Worm (Caenorhabditis elegans) whole organism, L4/young adult: ENCODE data around the gene zyg-12.
"Not testable (repeated sequence)": the region's sequence is repeated elsewhere in the genome, so short reads cannot be mapped to it uniquely, and the experiment has no call there.

Experiments used
- W03F9.2 ChIP-seq: fragments of 150-350 bp; optimal IDR thresholded peaks from 2 replicates; lab custom pipeline; 2014; ENCODE audit warnings: missing biosample characterization, missing genetic modification characterization
- dao-5 ChIP-seq: sonication (generic microtip); optimal IDR thresholded peaks from 2 replicates; lab custom pipeline; 2016; ENCODE audit warnings: missing genotype, missing genetic modification characterization, moderate library complexity, missing compliant biosample characterization
- him-1 ChIP-seq: sonication (generic microtip); optimal IDR thresholded peaks from 2 replicates; lab custom pipeline; 2016; ENCODE audit warnings: missing genotype, missing genetic modification reagents, missing genetic modification characterization, missing compliant biosample characterization

Gene zyg-12

DNA sequence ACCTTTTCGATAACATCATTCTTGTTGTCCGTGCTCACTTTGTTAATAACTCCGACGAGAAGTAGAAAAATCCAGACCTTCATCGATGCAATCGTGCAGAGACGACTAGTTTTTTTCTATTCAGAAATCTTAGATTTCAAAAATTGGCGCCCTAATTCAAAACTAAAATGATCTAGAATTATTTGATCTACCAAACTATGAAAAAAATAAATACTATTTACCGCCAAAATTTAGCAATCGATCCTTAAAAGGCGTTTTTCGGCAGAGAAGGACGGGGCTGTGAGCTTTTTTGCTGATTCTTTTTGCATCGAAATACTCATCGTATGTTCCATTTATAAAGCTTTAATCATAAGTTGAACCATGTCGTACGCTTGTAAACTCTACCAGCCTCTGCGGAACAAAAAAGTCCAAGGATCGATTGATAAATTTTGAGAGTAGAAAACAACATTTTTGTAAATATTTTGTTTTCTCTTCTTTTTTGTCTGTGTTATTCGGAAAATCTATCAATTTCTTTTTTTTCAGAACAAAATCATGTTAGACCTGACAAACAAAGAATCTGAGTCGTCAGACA, at the start of gene zyg-12, which contains the start of gene try-1:
zyg-12 (plus strand) TSS at position 521 of the 571 bp plus-strand sequence.
try-1 (minus strand) TSS at position 148 of the 571 bp plus-strand sequence.
- TF ChIP-seq W03F9.2: no peak
- TF ChIP-seq him-1: no peak
- no peak for TF ChIP-seq dao-5 (tag; lab: Kevin White, UChicago)

DNA sequence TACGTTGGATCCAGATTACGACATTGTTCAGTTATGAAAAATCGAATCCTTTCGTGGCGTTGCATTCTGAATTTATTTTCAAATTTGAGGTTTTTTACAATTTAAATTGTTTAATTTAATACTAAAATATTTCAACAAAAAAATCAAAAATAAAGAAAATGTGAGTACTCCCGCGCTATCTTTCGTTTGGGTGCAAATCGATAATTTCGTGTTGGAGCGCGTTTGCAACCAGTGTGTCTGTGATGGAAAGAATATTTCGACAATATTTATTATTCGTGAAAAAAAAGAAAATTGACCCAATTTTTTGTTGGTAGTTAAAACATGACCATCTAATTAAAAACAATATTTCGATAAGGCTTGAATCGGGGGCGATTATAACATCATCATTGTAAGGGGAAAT, 47.7 kb upstream of the zyg-12 start, which contains the start of gene R05F9.9:
R05F9.9 (minus strand) TSS at position 66 of the 400 bp plus-strand sequence.
- TF ChIP-seq him-1: no peak
- TF ChIP-seq dao-5 (tag; lab: Kevin White, UChicago): no peak
- no peak for TF ChIP-seq W03F9.2

DNA sequence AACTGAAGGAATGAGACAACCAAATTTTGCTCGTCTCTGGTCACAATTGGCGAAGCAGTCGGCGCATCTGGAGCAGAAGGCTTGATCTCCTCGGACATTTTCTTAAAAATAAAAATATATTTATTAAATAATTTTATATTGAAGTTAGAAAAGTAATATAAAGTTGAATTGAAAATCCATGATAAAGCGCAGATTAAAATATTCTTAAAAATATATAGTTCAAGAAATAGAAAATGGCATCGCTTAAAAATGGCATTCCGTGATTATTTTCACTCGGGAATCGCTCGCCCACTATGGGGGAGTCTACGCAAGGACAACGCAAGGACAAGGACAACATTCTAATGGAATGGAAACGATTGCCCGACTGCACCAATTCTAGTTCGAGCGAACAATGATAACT, 46.0 kb upstream of the zyg-12 start, which contains the start of gene sgt-1:
sgt-1 (minus strand) TSS at position 101 of the 400 bp plus-strand sequence.
- not testable (repeated sequence) for TF ChIP-seq dao-5 (tag; lab: Kevin White, UChicago); him-1; W03F9.2

DNA sequence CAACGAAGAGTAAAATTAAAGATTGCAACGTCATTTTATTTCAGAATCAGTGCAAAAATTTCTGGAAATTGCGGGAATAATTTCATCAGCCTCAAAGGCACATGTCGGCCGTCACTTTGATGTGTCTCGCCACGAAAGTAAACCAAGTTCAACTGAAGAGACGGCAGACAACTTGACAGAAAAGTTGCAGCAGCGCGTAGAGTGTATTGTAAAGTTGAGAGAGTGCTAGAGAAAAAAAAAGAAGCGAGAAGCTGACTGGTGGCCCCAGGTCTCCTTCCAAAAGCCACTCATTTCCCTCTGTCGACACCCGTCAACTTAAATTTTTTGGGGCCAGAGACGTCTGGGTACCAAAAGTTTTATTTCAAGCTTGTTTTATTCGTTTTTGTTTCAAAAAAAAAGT, 45.4 kb upstream of the zyg-12 start:
- no peak for TF ChIP-seq him-1
- peak; percentile 88 for TF ChIP-seq W03F9.2
- no peak for TF ChIP-seq dao-5 (tag; lab: Kevin White, UChicago)

DNA sequence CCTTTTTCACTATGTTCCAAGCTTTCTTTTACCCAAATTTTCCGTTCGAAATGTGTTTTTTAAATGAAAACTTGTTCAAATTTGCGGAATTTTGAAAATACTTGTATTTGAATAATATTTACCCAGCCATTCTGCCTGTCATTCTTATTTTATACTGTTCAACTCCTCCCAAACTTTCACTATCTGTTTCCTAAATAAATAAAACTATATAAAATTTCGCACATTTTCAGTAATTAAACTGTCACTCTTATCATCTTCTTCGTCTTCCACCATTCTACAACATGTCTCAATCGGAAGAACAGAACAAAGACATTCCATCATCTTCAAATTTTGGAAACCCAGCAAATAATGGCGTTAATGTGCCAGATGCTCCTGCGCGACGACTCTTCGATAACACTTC, 44.9 kb upstream of the zyg-12 start, which contains the start of gene btbd-10:
btbd-10 (plus strand) TSS at position 231 of the 400 bp plus-strand sequence.
- TF ChIP-seq dao-5 (tag; lab: Kevin White, UChicago): no peak
- no peak for TF ChIP-seq W03F9.2
- no peak for TF ChIP-seq him-1

DNA sequence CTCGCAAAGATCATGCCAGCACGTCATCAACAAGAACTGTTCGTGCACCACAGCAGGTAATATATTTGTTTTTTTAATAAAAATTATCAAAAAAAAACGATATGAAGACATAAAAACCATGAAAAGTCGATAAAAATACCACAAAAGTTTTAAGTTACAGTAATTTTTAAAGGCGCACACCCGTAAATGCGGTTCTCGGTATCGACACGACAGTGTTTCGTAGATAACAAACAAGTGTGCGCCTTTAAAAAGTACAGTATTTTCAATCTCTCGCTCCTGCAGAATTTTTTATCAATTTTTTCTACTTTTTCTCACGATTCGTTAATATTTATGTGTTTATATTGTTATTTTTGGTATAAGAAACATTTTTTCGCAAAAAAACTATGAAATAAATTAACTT, 44.4 kb upstream of the zyg-12 start:
- no peak for TF ChIP-seq dao-5 (tag; lab: Kevin White, UChicago)
- TF ChIP-seq W03F9.2: no peak
- TF ChIP-seq him-1: no peak

DNA sequence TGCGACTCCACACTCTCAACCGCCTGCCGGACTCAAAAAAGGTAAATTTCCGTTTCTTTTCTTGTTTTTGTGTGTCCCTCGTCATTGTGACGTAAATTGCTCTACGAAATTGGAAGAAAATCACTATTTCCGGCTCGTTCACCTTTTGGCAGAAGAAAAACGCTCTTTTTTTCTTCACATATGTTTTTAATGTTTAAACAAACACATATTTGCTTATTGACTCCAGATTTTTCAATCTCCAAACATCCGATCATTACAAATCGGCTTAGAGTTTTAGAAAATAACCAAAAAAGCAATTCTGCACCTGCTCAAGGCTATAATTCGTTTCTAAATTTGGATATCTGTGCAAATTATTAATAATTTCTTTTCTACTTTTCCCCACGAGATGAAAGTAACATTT, 43.8 kb upstream of the zyg-12 start:
- no peak for TF ChIP-seq him-1
- TF ChIP-seq dao-5 (tag; lab: Kevin White, UChicago): no peak
- TF ChIP-seq W03F9.2: no peak

DNA sequence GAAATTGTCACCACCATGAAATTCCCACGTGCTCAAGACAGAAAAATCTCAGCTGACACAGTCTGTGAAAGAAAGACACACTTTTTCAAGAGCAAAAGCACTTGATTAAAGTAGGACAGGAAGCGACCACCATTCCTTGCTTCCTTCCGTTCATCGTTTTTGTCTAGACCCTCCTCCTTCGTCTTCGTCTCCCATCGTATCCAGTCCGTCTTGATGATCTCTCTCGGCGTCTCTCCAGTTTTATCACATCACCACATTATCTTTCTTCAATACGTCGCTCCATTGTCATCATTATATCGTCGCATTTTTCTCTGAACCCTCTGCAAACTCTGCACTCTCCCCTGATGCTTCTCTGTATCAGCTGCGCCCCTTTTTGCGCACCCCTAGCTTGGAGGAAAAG, 41.5 kb upstream of the zyg-12 start:
- TF ChIP-seq him-1 (no peak), W03F9.2 (no peak), dao-5 (tag; lab: Kevin White, UChicago) (no peak)

DNA sequence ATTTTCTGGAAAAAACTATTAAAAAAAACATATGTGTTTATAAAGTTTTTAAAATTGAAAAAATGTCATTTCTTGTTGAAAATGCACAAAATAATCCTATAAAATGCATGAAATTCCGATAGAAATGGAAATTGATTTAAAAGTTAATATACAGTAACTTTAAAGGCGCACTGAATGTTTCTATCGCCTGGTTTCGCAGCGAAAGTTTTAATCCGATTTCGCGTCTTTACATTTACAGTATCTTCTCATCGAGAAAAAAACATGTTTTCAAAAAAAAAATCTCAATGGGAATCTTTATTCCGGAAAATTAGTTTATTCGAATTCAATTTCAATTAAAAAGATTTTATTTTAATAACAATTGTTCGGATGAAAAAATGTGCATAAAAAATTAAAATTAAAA, 35.5 kb upstream of the zyg-12 start, which contains the start of gene R05F9.11:
R05F9.11 (minus strand) TSS at position 5 of the 400 bp plus-strand sequence.
- TF ChIP-seq him-1: no peak
- no peak for TF ChIP-seq dao-5 (tag; lab: Kevin White, UChicago)
- TF ChIP-seq W03F9.2: no peak

DNA sequence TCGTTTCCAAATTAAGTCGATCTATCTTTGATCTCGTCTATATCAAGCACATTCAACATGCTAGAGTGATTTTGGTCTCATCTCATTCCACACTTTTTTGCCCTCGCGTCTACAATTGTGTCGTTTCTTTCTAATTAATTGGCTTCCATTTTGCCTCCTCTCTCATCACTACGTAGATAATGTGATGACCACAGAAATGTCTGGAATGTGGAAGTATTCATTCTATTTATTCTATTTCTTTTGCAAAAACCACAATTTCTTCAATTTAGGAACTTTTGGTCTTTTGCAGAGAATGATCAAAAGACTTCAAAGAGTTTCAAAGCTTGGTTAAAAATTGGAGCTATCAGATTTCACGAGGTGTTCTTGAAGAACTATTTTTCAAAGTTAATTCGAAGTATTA, 34.1 kb upstream of the zyg-12 start:
- no peak for TF ChIP-seq W03F9.2
- TF ChIP-seq dao-5 (tag; lab: Kevin White, UChicago): no peak
- TF ChIP-seq him-1: no peak

DNA sequence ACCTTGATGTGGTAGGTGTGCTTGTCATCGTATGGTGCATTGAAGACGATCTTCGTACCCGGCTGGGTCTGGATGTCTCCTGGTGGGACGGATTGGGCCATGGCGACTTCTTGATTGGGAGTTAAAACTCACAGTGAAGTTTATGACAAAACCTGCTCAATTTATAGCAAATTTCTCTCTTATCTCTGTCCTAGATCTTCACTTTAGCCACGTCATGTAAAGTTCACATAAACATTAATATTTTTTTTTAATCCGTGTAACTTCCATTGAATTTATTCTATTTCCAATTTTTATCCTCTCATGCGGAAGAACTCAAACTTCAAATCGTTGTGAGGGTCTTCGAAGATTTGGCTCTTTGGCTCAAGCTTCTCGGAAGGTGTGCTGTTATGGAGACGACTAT, 33.2 kb upstream of the zyg-12 start, which contains the start of gene msp-31:
msp-31 (minus strand) TSS at position 101 of the 400 bp plus-strand sequence.
- TF ChIP-seq dao-5 (tag; lab: Kevin White, UChicago); him-1; W03F9.2: not testable (repeated sequence)

DNA sequence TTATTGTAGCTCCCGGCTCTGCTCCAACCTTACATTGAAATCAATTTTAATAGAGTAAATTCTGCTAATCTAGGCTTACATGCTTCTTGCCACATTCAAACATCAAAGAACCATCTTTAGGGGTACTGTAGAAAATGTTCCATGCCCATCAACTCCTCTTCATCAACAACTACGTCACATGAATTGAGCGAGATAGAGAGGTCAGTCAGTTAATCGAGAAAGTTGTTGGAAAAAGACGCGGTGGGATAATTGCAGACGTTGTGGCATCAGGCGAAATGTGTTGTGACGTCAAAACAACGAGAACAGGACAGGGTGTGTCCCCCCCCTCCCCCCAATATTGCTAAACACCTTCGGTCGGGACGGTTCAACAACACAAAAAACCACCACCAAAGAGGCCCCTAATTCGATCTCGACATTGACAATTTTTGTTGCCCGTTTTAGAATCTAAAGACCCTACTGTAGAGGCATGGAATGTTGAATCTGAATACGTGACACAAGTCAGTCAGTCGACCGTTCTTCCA, 31.1 kb upstream of the zyg-12 start:
- TF ChIP-seq dao-5 (tag; lab: Kevin White, UChicago) (no peak), W03F9.2 (no peak), him-1 (no peak)

DNA sequence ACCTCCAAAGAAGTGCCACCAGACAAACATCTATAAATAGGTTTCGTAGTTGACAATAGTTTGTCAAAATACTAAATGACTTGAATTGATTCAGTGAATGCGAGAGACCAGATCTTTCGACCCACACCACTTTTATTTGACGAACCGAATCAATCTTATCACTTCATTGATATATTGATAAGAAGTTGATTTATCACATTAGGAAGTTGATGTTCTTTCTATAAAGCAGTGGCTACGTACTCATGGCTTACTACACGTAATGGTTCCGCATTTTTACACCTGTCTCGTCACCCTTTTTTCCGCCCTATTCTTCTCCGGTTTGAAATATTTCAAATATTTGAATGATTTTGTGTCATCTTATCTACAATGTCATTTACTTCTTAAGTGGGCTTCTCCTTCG, 29.1 kb upstream of the zyg-12 start:
- TF ChIP-seq W03F9.2 (no peak), dao-5 (tag; lab: Kevin White, UChicago) (no peak), him-1 (no peak)

DNA sequence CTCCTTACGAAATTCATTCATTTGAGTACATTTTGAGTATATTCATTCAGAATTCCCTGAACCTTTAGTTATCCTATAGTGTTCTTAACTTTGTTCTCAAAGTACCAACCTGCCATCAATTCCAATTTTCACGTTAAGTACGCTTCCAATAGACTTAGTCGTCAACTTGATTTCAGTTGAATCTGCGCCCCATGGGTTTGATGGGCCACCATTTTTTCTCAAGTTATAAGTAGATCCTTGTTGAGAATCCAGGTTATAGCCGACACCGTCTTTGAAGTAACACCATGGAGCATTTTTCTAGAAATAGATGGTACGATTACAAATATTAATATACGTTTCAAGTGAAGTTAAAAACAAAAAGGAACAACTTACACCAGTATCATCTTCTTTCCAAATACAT, 25.0 kb upstream of the zyg-12 start:
- no peak for TF ChIP-seq W03F9.2
- no peak for TF ChIP-seq dao-5 (tag; lab: Kevin White, UChicago)
- no peak for TF ChIP-seq him-1

DNA sequence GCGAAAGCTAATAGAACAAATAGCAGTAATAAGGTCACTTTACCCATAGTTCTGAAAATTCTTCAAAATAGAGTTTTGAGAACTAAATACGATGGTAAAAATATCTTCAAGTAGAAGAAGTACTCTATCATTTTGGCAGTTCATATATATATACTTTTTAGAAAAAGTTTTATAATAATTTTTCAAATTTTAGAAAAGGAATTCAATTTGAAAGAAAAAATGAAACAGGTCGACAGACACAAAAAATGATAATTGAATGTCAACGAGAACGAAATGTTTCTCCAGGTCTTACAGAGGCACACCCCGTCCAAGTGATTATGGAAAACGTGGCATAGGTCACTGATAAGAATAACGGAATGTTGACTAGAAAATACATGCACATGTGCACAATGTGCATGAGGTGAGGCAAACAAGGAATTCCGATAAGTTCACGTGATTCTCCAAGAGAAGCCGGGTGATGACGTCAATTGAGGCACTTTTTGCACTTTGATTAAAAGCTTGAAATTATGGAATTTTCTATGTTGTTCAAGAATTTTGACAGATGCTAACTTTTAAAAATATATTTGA, 24.4 kb upstream of the zyg-12 start, which contains the start of gene aagr-2:
aagr-2 (minus strand) TSS at position 51 of the 567 bp plus-strand sequence.
- TF ChIP-seq dao-5 (tag; lab: Kevin White, UChicago) (no peak), him-1 (no peak), W03F9.2 (no peak)
